Worm (Caenorhabditis elegans) whole organism, L4 larva: ENCODE results near the gene pri-1.

ENCODE experiments used
- D1046.2 ChIP-seq: fragments of 200-800 bp; sonication (Bioruptor generic); IDR thresholded peaks from 2 replicates; pipeline ENCODE4 v1.3.6; 2022; ENCODE audit warnings: missing genetic modification characterization, missing compliant biosample characterization
- F10B5.3 ChIP-seq: sonication (generic microtip); optimal IDR thresholded peaks from 2 replicates; lab custom pipeline; 2016; ENCODE audit warnings: mild to moderate bottlenecking, missing genetic modification characterization, missing compliant biosample characterization
- F37D6.2 ChIP-seq: sonication (generic microtip); optimal IDR thresholded peaks from 2 replicates; lab custom pipeline; 2016; ENCODE audit warnings: mild to moderate bottlenecking, missing genetic modification characterization, missing compliant biosample characterization
- F44E2.7 ChIP-seq: fragments of 200-800 bp; sonication (Bioruptor generic); IDR thresholded peaks from 2 replicates; pipeline ENCODE4 v2.1.2; 2022; ENCODE audit warnings: missing genetic modification characterization, missing compliant biosample characterization
- R02D3.7 ChIP-seq: fragments of 150-350 bp; sonication (generic microtip); optimal IDR thresholded peaks from 3 replicates; lab custom pipeline; 2014; ENCODE audit warnings: missing biosample characterization, missing genetic modification characterization
- T20F7.1 ChIP-seq: fragments of 200-800 bp; sonication (Bioruptor generic); optimal IDR thresholded peaks from 2 replicates; lab custom pipeline; 2018; ENCODE audit warnings: mild to moderate bottlenecking, missing genetic modification characterization, missing compliant biosample characterization
- T26A8.4 ChIP-seq: fragments of 200-800 bp; sonication (Bioruptor generic); IDR thresholded peaks from 2 replicates; pipeline ENCODE4 v1.3.6; 2022; ENCODE audit warnings: missing genetic modification characterization, missing compliant biosample characterization
- Y105C5A.15 ChIP-seq: fragments of 200-800 bp; sonication (Bioruptor generic); IDR thresholded peaks from 2 replicates; pipeline ENCODE4 v1.3.6; 2022; ENCODE audit warnings: missing genetic modification characterization, missing compliant biosample characterization
- Y75B8A.6 ChIP-seq: fragments of 200-800 bp; sonication (Bioruptor generic); IDR thresholded peaks from 2 replicates; pipeline ENCODE4 v1.3.6; 2022; ENCODE audit warnings: missing genetic modification reagents, missing genetic modification characterization, missing compliant biosample characterization
- ZK546.5 ChIP-seq, 2 experiments: sonication (generic microtip); optimal IDR thresholded peaks; 2 replicates each; lab custom pipeline; 2017; ENCODE audit warnings: missing biosample characterization in 2 of 2, missing genetic modification characterization in 2 of 2
- ceh-20 ChIP-seq: fragments of 200-800 bp; sonication (Bioruptor generic); IDR thresholded peaks from 2 replicates; pipeline ENCODE4 v1.3.6; 2022; ENCODE audit warnings: missing genetic modification reagents, missing genetic modification characterization, missing compliant biosample characterization
- ceh-28 ChIP-seq: fragments of 150-350 bp; optimal IDR thresholded peaks from 2 replicates; lab custom pipeline; 2014; ENCODE audit warnings: missing biosample characterization, missing genetic modification reagents, missing genetic modification characterization
- ceh-32 ChIP-seq: sonication (generic microtip); optimal IDR thresholded peaks from 2 replicates; lab custom pipeline; 2016; ENCODE audit warnings: mild to moderate bottlenecking, missing genetic modification characterization, missing compliant biosample characterization; ENCODE audit not compliant: poor library complexity
- ceh-44 ChIP-seq: fragments of 200-800 bp; sonication (Bioruptor generic); IDR thresholded peaks from 2 replicates; pipeline ENCODE4 v1.3.6; 2022; ENCODE audit warnings: missing genetic modification reagents, missing genetic modification characterization, missing compliant biosample characterization
- ces-1 ChIP-seq: fragments of 150-350 bp; sonication (generic microtip); optimal IDR thresholded peaks from 4 replicates; lab custom pipeline; 2014; ENCODE audit warnings: missing biosample characterization, missing genetic modification reagents, missing genetic modification characterization
- daf-19 ChIP-seq: fragments of 200-800 bp; sonication (Bioruptor generic); conservative IDR thresholded peaks from 2 replicates; pipeline ENCODE4 v1.3.6; 2022; ENCODE audit warnings: missing genetic modification characterization, missing compliant biosample characterization
- duxl-1 ChIP-seq: sonication (generic microtip); optimal IDR thresholded peaks from 2 replicates; lab custom pipeline; 2016; ENCODE audit warnings: mild to moderate bottlenecking, missing genetic modification characterization, moderate library complexity, missing compliant biosample characterization; ENCODE audit not compliant: poor library complexity
- fkh-10 ChIP-seq: fragments of 150-350 bp; optimal IDR thresholded peaks from 2 replicates; lab custom pipeline; 2014; ENCODE audit warnings: missing biosample characterization, missing genetic modification reagents, missing genetic modification characterization
- hmg-1.1 ChIP-seq: fragments of 200-800 bp; sonication (Bioruptor generic); IDR thresholded peaks from 2 replicates; pipeline ENCODE4 v1.3.6; 2022; ENCODE audit warnings: missing genetic modification reagents, missing genetic modification characterization, missing compliant biosample characterization
- jun-1 ChIP-seq: fragments of 150-350 bp; optimal IDR thresholded peaks from 2 replicates; lab custom pipeline; 2014; ENCODE audit warnings: missing biosample characterization, missing genetic modification reagents, missing genetic modification characterization
- lim-7 ChIP-seq: fragments of 200-800 bp; sonication (Bioruptor generic); IDR thresholded peaks from 2 replicates; pipeline ENCODE4 v1.3.6; 2022; ENCODE audit warnings: missing genetic modification characterization, missing compliant biosample characterization
- nhr-28 ChIP-seq: fragments of 150-350 bp; optimal IDR thresholded peaks from 2 replicates; lab custom pipeline; 2014; ENCODE audit warnings: missing biosample characterization, missing genetic modification characterization
- nhr-77 ChIP-seq: fragments of 150-350 bp; optimal IDR thresholded peaks from 2 replicates; lab custom pipeline; 2014; ENCODE audit warnings: missing biosample characterization, missing genetic modification characterization
- sdz-12 ChIP-seq: fragments of 200-800 bp; sonication (Bioruptor generic); optimal IDR thresholded peaks from 2 replicates; lab custom pipeline; 2018; ENCODE audit warnings: mild to moderate bottlenecking, missing genetic modification characterization, missing compliant biosample characterization
- spr-1 ChIP-seq: sonication (generic microtip); optimal IDR thresholded peaks from 2 replicates; lab custom pipeline; 2016; ENCODE audit warnings: mild to moderate bottlenecking, missing genetic modification characterization, missing compliant biosample characterization
- spr-3 ChIP-seq: fragments of 200-800 bp; sonication (Bioruptor generic); optimal IDR thresholded peaks from 2 replicates; lab custom pipeline; 2018; ENCODE audit warnings: mild to moderate bottlenecking, missing genetic modification characterization, missing compliant biosample characterization
- tag-97 ChIP-seq: fragments of 200-800 bp; sonication (Bioruptor generic); IDR thresholded peaks from 2 replicates; pipeline ENCODE4 v1.3.6; 2022; ENCODE audit warnings: missing genetic modification characterization, missing compliant biosample characterization
- unc-39 ChIP-seq: sonication (generic microtip); optimal IDR thresholded peaks from 2 replicates; lab custom pipeline; 2017; ENCODE audit warnings: missing biosample characterization, missing genetic modification characterization
- unc-62 ChIP-seq, 3 experiments: fragments of 150-350 bp in 1 of 3; sonication (generic microtip); optimal IDR thresholded peaks in 2 of 3; peaks in 1 of 3; 1 replicate in 1 of 3; 2 replicates in 2 of 3; lab custom pipeline; 2014 to 2017; ENCODE audit warnings: missing biosample characterization in 3 of 3, missing genetic modification characterization in 3 of 3, missing genetic modification reagents in 3 of 3, missing genotype in 1 of 3
- zag-1 ChIP-seq: fragments of 150-350 bp; optimal IDR thresholded peaks from 2 replicates; lab custom pipeline; 2014; ENCODE audit warnings: missing biosample characterization, missing genetic modification characterization
- zfp-2 ChIP-seq: sonication (generic microtip); optimal IDR thresholded peaks from 2 replicates; lab custom pipeline; 2016; ENCODE audit warnings: mild to moderate bottlenecking, missing genetic modification characterization, missing compliant biosample characterization
- zfp-3 ChIP-seq: fragments of 200-800 bp; sonication (Bioruptor generic); conservative IDR thresholded peaks from 2 replicates; pipeline ENCODE4 v1.3.6; 2022; ENCODE audit warnings: missing genetic modification reagents, missing genetic modification characterization, missing compliant biosample characterization
- ztf-7 ChIP-seq: fragments of 150-350 bp; optimal IDR thresholded peaks from 2 replicates; lab custom pipeline; 2014; ENCODE audit warnings: missing biosample characterization, missing genetic modification characterization

pri-1 gene

DNA sequence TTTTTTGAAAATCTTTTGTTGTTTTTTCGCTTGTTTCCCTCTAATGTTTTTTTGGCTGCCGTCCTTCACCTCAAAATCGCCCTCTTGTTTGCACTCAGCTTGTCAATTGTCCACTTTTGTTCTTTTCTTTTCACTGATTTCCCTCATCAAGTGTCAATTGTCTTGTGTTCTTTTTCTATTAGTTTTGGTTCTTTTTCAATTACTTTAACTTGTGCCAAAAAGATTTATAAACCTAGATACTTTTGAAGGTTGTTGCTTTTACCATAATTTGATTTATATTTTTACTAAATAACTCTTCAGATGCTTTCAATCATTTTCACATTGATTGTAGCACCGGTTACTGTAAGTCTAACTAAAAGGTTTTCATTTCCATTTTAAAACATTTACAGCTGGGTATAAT, 45.6 kb downstream of the pri-1 start, which contains the start of gene C48B4.13:
Gene C48B4.13 (plus strand): TSS at position 301 of the 400 bp plus-strand sequence.
- no peak for TF ChIP-seq ceh-44 (GFP tag; lab: Robert Waterston, UW)
- TF ChIP-seq fkh-10 (GFP tag; lab: Kevin White, UChicago), result no peak
- no peak for TF ChIP-seq ceh-20 (GFP tag; lab: Robert Waterston, UW)
- TF ChIP-seq nhr-28, result no peak
- no peak for TF ChIP-seq zfp-3 (GFP tag; lab: Robert Waterston, UW)
- TF ChIP-seq ces-1 (GFP tag; lab: Kevin White, UChicago), result no peak
- TF ChIP-seq daf-19, result no peak
- TF ChIP-seq ZK546.5 (tag; optimal IDR thresholded peaks at IDR 0.05; lab: Kevin White, UChicago), result no peak
- TF ChIP-seq spr-1 (tag; lab: Kevin White, UChicago), result no peak
- TF ChIP-seq hmg-1.1 (GFP tag; lab: Robert Waterston, UW), result no peak

- no peak for TF ChIP-seq duxl-1
- no peak for TF ChIP-seq nhr-28
- no peak for TF ChIP-seq zfp-2 (tag; lab: Kevin White, UChicago)
- no peak for TF ChIP-seq daf-19
- no peak for TF ChIP-seq nhr-77
- TF ChIP-seq ceh-32 (tag; lab: Kevin White, UChicago), result no peak
- TF ChIP-seq T20F7.1 (GFP tag; lab: Kevin White, UChicago), result no peak
- no peak for TF ChIP-seq F10B5.3
- no peak for TF ChIP-seq spr-3 (GFP tag; lab: Kevin White, UChicago)
- TF ChIP-seq R02D3.7, result no peak
- no peak for TF ChIP-seq Y75B8A.6 (GFP tag; lab: Robert Waterston, UW)
- no peak for TF ChIP-seq unc-62 (GFP tag; optimal IDR thresholded peaks at IDR 0.05 in 1 of 2; lab: Kevin White, UChicago)
- no peak for TF ChIP-seq unc-62 (tag; optimal IDR thresholded peaks at IDR 0.05; lab: Kevin White, UChicago)
- TF ChIP-seq Y105C5A.15 (GFP tag; lab: Robert Waterston, UW), result no peak
- TF ChIP-seq zag-1 (tag; lab: Kevin White, UChicago), result no peak
- no peak for TF ChIP-seq F37D6.2
Measured at ce11 chrIII:9565973-9566372, 48.1 kb downstream of the pri-1 start, which contains the start of gene C48B4.11. Gene C48B4.11, minus strand, starts transcription at chrIII:9566115.

DNA sequence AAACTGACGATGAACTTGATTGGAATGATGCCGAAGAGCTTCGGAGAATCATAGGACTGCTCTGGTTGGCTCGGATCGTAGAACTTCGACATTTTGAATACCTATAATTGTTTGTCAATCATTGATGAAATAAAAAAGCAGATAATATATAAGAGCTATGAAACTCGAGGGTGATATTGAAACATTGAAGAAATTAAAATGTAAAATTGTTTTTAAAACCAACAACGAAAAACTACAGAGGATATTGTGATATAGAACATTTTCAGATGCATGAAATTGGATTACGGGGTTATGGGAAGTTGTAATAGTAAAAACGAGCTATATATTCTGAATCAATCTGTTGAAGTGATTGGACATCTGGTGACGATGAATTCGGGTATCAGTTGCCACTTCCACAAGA, 49.7 kb downstream of the pri-1 start, which contains the start of gene C48B4.10:
Gene C48B4.10 (minus strand): TSS at position 101 of the 400 bp plus-strand sequence.
- no peak for TF ChIP-seq F44E2.7
- no peak for TF ChIP-seq Y105C5A.15 (GFP tag; lab: Robert Waterston, UW)

DNA sequence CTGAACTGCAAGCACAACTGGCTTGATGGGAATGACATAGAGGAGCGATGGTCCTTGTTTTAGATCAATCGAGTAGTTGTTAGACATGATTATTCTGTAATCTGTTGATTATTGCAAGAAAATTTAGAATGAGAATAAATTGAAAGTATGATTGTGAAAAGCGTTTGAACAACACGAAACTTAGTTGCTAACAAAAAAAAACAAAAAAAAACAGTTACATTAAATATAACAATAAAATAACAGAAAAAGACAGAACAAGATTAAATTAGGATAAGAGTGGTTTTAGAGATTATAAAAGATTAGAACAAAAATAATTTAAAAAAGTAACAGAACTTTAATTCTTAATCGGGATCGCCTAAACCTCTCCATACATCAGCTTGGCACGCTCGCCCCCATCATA, 50.8 kb downstream of the pri-1 start, which contains the start of gene C48B4.9:
Gene C48B4.9 (minus strand): TSS at position 101 of the 400 bp plus-strand sequence.
- TF ChIP-seq ztf-7 (tag; lab: Kevin White, UChicago) (no peak), ceh-28 (tag; lab: Kevin White, UChicago) (no peak), T26A8.4 (no peak), zfp-3 (GFP tag; lab: Robert Waterston, UW) (no peak), F44E2.7 (no peak), lim-7 (no peak), sdz-12 (GFP tag; lab: Kevin White, UChicago) (no peak), tag-97 (GFP tag; lab: Robert Waterston, UW) (no peak), spr-3 (GFP tag; lab: Kevin White, UChicago) (no peak), D1046.2 (no peak), unc-39 (tag; lab: Kevin White, UChicago) (no peak), jun-1 (no peak)
- TF ChIP-seq, all 104 proteins: peak for 0
